Worm (Caenorhabditis elegans): Measurements from ENCODE around the gene C10G8.2.

DNA sequence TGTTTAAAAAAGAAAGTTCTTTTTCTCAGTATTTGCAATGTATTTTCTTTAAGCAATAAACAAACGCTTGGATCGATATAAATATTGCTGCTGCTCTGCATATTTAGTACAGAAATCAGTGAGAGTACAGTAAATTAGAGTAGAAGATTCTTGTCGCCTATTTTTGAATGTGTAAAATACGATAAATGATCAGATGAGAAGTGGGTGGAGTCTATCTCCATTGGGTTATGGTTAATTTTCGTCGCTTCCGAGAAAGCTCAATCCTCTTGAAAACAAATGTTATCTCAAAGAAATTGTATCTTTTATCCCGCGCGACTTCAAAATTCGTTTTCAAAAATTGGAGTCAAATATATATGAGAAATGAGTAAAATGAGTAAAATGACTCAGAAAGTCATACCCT lies 44.6 kb downstream of the C10G8.2 start, which contains the start of gene nhr-216:
- TF ChIP-seq ZK546.5 (tag; optimal IDR thresholded peaks at IDR 0.05) (no peak), ama-1 (optimal IDR thresholded peaks at IDR 0.05) (no peak), ceh-28 (tag; optimal IDR thresholded peaks at IDR 0.05) (no peak), unc-39 (tag; optimal IDR thresholded peaks at IDR 0.05) (no peak), nhr-23 (tag; optimal IDR thresholded peaks at IDR 0.05) (no peak), ceh-82 (tag; optimal IDR thresholded peaks at IDR 0.05) (no peak), fkh-10 (GFP tag; optimal IDR thresholded peaks at IDR 0.05) (no peak), ztf-4 (tag; optimal IDR thresholded peaks at IDR 0.05) (no peak), mdl-1 (tag; optimal IDR thresholded peaks at IDR 0.05) (no peak), nhr-28 (tag; optimal IDR thresholded peaks at IDR 0.05) (no peak), lin-39 (tag; optimal IDR thresholded peaks at IDR 0.05) (no peak)

All from whole organism, L3 larva.